Fruit fly (Drosophila melanogaster) whole organism, embryonic: ENCODE data around the gene CG34176.

Experiments
- CG10366 ChIP-seq: fragments of 200-800 bp; sonication (Bioruptor generic); IDR thresholded peaks from 2 replicates; pipeline ENCODE4 v1.3.6; 2022; ENCODE audit warnings: missing biosample characterization, missing genetic modification characterization
- CG12155 ChIP-seq: fragments of 200-800 bp; sonication (Bioruptor generic); optimal IDR thresholded peaks from 3 replicates; lab custom pipeline; 2016; ENCODE audit warnings: missing biosample characterization, missing genetic modification characterization
- CG15269 ChIP-seq: fragments of 200-800 bp; sonication (Bioruptor generic); optimal IDR thresholded peaks from 2 replicates; lab custom pipeline; 2018; ENCODE audit warnings: missing biosample characterization, mild to moderate bottlenecking, missing genetic modification characterization, moderate library complexity
- CG16863 ChIP-seq: fragments of 200-800 bp; sonication (Bioruptor generic); optimal IDR thresholded peaks from 3 replicates; lab custom pipeline; 2016; ENCODE audit warnings: missing biosample characterization, missing genetic modification characterization
- CG2116 ChIP-seq: fragments of 200-800 bp; sonication (Bioruptor generic); optimal IDR thresholded peaks from 3 replicates; lab custom pipeline; 2018; ENCODE audit warnings: missing biosample characterization, mild to moderate bottlenecking, missing genetic modification characterization
- CG2202 ChIP-seq: fragments of 200-800 bp; sonication (Bioruptor generic); optimal IDR thresholded peaks from 2 replicates; lab custom pipeline; 2018; ENCODE audit warnings: missing biosample characterization, mild to moderate bottlenecking, missing genetic modification characterization
- CG3281 ChIP-seq: fragments of 200-800 bp; sonication (Bioruptor generic); optimal IDR thresholded peaks from 3 replicates; lab custom pipeline; 2017; ENCODE audit warnings: missing biosample characterization, mild to moderate bottlenecking, missing genetic modification characterization
- CG3407 ChIP-seq: fragments of 200-800 bp; sonication (Bioruptor generic); optimal IDR thresholded peaks from 2 replicates; lab custom pipeline; 2018; ENCODE audit warnings: missing biosample characterization, mild to moderate bottlenecking, missing genetic modification characterization
- CG34376 ChIP-seq: fragments of 200-800 bp; sonication (Bioruptor generic); optimal IDR thresholded peaks from 2 replicates; lab custom pipeline; 2018; ENCODE audit warnings: missing biosample characterization, mild to moderate bottlenecking, missing genetic modification characterization
- CG6683 ChIP-seq: fragments of 200-800 bp; sonication (Bioruptor generic); optimal IDR thresholded peaks from 2 replicates; lab custom pipeline; 2017; ENCODE audit warnings: missing biosample characterization, mild to moderate bottlenecking, missing genetic modification characterization, missing genetic modification reagents
- CG7357 ChIP-seq: fragments of 200-800 bp; sonication (Bioruptor generic); IDR thresholded peaks from 3 replicates; pipeline ENCODE4 v1.3.6; 2022; ENCODE audit warnings: missing biosample characterization, missing genetic modification characterization
- CG7786 ChIP-seq: fragments of 200-800 bp; sonication (Bioruptor generic); optimal IDR thresholded peaks from 2 replicates; lab custom pipeline; 2016; ENCODE audit warnings: missing biosample characterization, missing genetic modification characterization
- CG8281 ChIP-seq: fragments of 200-800 bp; sonication (Bioruptor generic); optimal IDR thresholded peaks from 2 replicates; lab custom pipeline; 2018; ENCODE audit warnings: missing biosample characterization, mild to moderate bottlenecking, missing genetic modification characterization, moderate library complexity
- CG8359 ChIP-seq: fragments of 200-800 bp; sonication (Bioruptor generic); optimal IDR thresholded peaks from 2 replicates; lab custom pipeline; 2017; ENCODE audit warnings: missing biosample characterization, mild to moderate bottlenecking, missing genetic modification characterization, borderline replicate concordance
- CG9727 ChIP-seq: fragments of 200-800 bp; sonication (Bioruptor generic); optimal IDR thresholded peaks from 3 replicates; lab custom pipeline; 2017; ENCODE audit warnings: missing biosample characterization, mild to moderate bottlenecking, missing genetic modification characterization
- CG9876 ChIP-seq: fragments of 200-800 bp; sonication (Bioruptor generic); optimal IDR thresholded peaks from 2 replicates; lab custom pipeline; 2016; ENCODE audit warnings: missing biosample characterization, missing genetic modification characterization
- CrebB ChIP-seq: fragments of 200-800 bp; sonication (Bioruptor generic); optimal IDR thresholded peaks from 3 replicates; lab custom pipeline; 2018; ENCODE audit warnings: missing biosample characterization, mild to moderate bottlenecking, missing genetic modification characterization
- Dad ChIP-seq: fragments of 200-800 bp; sonication (Bioruptor generic); optimal IDR thresholded peaks from 3 replicates; lab custom pipeline; 2016; ENCODE audit warnings: missing biosample characterization, missing genetic modification characterization
- Dbx ChIP-seq: fragments of 200-800 bp; sonication (Bioruptor generic); IDR thresholded peaks from 3 replicates; pipeline ENCODE4 v1.3.6; 2022; ENCODE audit warnings: missing biosample characterization, missing genetic modification characterization
- Doc3 ChIP-seq: fragments of 200-800 bp; sonication (Bioruptor generic); IDR thresholded peaks from 3 replicates; pipeline ENCODE4 v1.3.6; 2022; ENCODE audit warnings: missing biosample characterization, missing genetic modification characterization; ENCODE audit not compliant: partially characterized antibody
- E2f1 ChIP-seq: fragments of 200-800 bp; sonication (Bioruptor generic); IDR thresholded peaks from 2 replicates; pipeline ENCODE4 v1.3.6; 2022; ENCODE audit warnings: missing biosample characterization, missing genetic modification characterization
- E2f2 ChIP-seq: fragments of 200-800 bp; sonication (Bioruptor generic); IDR thresholded peaks from 2 replicates; pipeline ENCODE4 v1.3.6; 2022; ENCODE audit warnings: missing biosample characterization, missing genetic modification characterization
- Gsc ChIP-seq: fragments of 200-800 bp; sonication (Bioruptor generic); IDR thresholded peaks from 2 replicates; pipeline ENCODE4 v1.3.6; 2022; ENCODE audit warnings: missing biosample characterization, missing genetic modification characterization
- HLH54F ChIP-seq: fragments of 200-800 bp; sonication (Bioruptor generic); optimal IDR thresholded peaks from 3 replicates; lab custom pipeline; 2016; ENCODE audit warnings: missing biosample characterization, missing genetic modification characterization
- HmgZ ChIP-seq: fragments of 200-800 bp; sonication (Bioruptor generic); optimal IDR thresholded peaks from 2 replicates; lab custom pipeline; 2018; ENCODE audit warnings: missing biosample characterization, mild to moderate bottlenecking, missing genetic modification characterization
- Lhr ChIP-seq: fragments of 200-800 bp; sonication (Bioruptor generic); optimal IDR thresholded peaks from 3 replicates; lab custom pipeline; 2017; ENCODE audit warnings: mild to moderate bottlenecking, missing biosample characterization, missing genetic modification reagents, missing genetic modification characterization
- Lpt ChIP-seq: fragments of >200 bp; optimal IDR thresholded peaks from 2 replicates; lab custom pipeline; 2018; ENCODE audit warnings: missing biosample characterization, missing genetic modification characterization
- Mes4 ChIP-seq: fragments of 200-800 bp; sonication (Bioruptor generic); optimal IDR thresholded peaks from 2 replicates; lab custom pipeline; 2016; ENCODE audit warnings: missing biosample characterization, missing genetic modification characterization
- Usf ChIP-seq: fragments of 200-800 bp; sonication (Bioruptor generic); optimal IDR thresholded peaks from 2 replicates; lab custom pipeline; 2017; ENCODE audit warnings: missing genotype, missing biosample characterization, missing genetic modification characterization
- ab ChIP-seq: fragments of 200-800 bp; sonication (Bioruptor generic); optimal IDR thresholded peaks from 2 replicates; lab custom pipeline; 2016; ENCODE audit warnings: missing biosample characterization, missing genetic modification characterization
- cato ChIP-seq: fragments of 200-800 bp; sonication (Bioruptor generic); optimal IDR thresholded peaks from 2 replicates; lab custom pipeline; 2016; ENCODE audit warnings: missing biosample characterization, missing genetic modification characterization, borderline replicate concordance
- cwo ChIP-seq: fragments of 200-800 bp; sonication (Bioruptor generic); optimal IDR thresholded peaks from 3 replicates; lab custom pipeline; 2017; ENCODE audit warnings: missing biosample characterization, missing genetic modification characterization, mild to moderate bottlenecking, moderate library complexity, missing genetic modification reagents
- danr ChIP-seq: fragments of 200-800 bp; sonication (Bioruptor generic); IDR thresholded peaks from 2 replicates; pipeline ENCODE4 v1.3.6; 2022; ENCODE audit warnings: missing biosample characterization, missing genetic modification characterization
- disco-r ChIP-seq: fragments of 200-800 bp; sonication (Bioruptor generic); optimal IDR thresholded peaks from 2 replicates; lab custom pipeline; 2016; ENCODE audit warnings: missing biosample characterization, missing genetic modification characterization
- esg ChIP-seq: fragments of 200-800 bp; sonication (Bioruptor generic); conservative IDR thresholded peaks from 2 replicates; pipeline ENCODE4 v1.3.6; 2022; ENCODE audit warnings: missing biosample characterization, missing genetic modification characterization
- fd102C ChIP-seq: fragments of 200-800 bp; sonication (Bioruptor generic); optimal IDR thresholded peaks from 2 replicates; lab custom pipeline; 2018; ENCODE audit warnings: missing biosample characterization, mild to moderate bottlenecking, missing genetic modification characterization, moderate library complexity
- gro ChIP-seq: fragments of 200-800 bp; sonication (Bioruptor generic); optimal IDR thresholded peaks from 2 replicates; lab custom pipeline; 2016; ENCODE audit warnings: missing biosample characterization, missing genetic modification characterization
- gt ChIP-seq: fragments of 200-800 bp; sonication (Bioruptor generic); IDR thresholded peaks from 2 replicates; pipeline ENCODE4 v1.3.6; 2022; ENCODE audit warnings: missing biosample characterization, missing genetic modification characterization
- hbn ChIP-seq: fragments of 200-800 bp; sonication (Bioruptor generic); IDR thresholded peaks from 2 replicates; pipeline ENCODE4 v1.3.6; 2022; ENCODE audit warnings: missing biosample characterization, missing genetic modification characterization; ENCODE audit not compliant: partially characterized antibody
- ind ChIP-seq: fragments of 200-800 bp; sonication (Bioruptor generic); optimal IDR thresholded peaks from 3 replicates; lab custom pipeline; 2016; ENCODE audit warnings: missing biosample characterization, missing genetic modification characterization
- kah ChIP-seq: fragments of 200-800 bp; sonication (Bioruptor generic); optimal IDR thresholded peaks from 2 replicates; lab custom pipeline; 2018; ENCODE audit warnings: missing biosample characterization, mild to moderate bottlenecking, missing genetic modification characterization
- lab ChIP-seq: fragments of 200-800 bp; sonication (Bioruptor generic); optimal IDR thresholded peaks from 3 replicates; lab custom pipeline; 2017; ENCODE audit warnings: missing biosample characterization, missing genetic modification characterization, mild to moderate bottlenecking, moderate library complexity, missing genetic modification reagents
- lilli ChIP-seq: fragments of 200-800 bp; sonication (Bioruptor generic); optimal IDR thresholded peaks from 3 replicates; lab custom pipeline; 2016; ENCODE audit warnings: missing biosample characterization, missing genetic modification characterization
- pfk ChIP-seq: fragments of 200-800 bp; sonication (Bioruptor generic); optimal IDR thresholded peaks from 2 replicates; lab custom pipeline; 2018; ENCODE audit warnings: missing biosample characterization, mild to moderate bottlenecking, missing genetic modification characterization, moderate library complexity
- pum ChIP-seq: fragments of 200-800 bp; sonication (Bioruptor generic); optimal IDR thresholded peaks from 2 replicates; lab custom pipeline; 2016; ENCODE audit warnings: missing biosample characterization, missing genetic modification characterization
- ranshi ChIP-seq: fragments of 200-800 bp; sonication (Bioruptor generic); IDR thresholded peaks from 2 replicates; pipeline ENCODE4 v1.3.6; 2022; ENCODE audit warnings: missing biosample characterization, missing genetic modification characterization
- sna ChIP-seq: fragments of 200-800 bp; sonication (Bioruptor generic); IDR thresholded peaks from 2 replicates; pipeline ENCODE4 v1.3.6; 2022; ENCODE audit warnings: missing biosample characterization, missing genetic modification characterization; ENCODE audit not compliant: partially characterized antibody
- vnd ChIP-seq: fragments of 200-800 bp; sonication (Bioruptor generic); IDR thresholded peaks from 3 replicates; pipeline ENCODE4 v1.3.6; 2022; ENCODE audit warnings: missing biosample characterization, missing genetic modification characterization; ENCODE audit not compliant: partially characterized antibody
- wdn ChIP-seq: fragments of 200-800 bp; sonication (Bioruptor generic); IDR thresholded peaks from 2 replicates; pipeline ENCODE4 v1.3.6; 2022; ENCODE audit warnings: missing biosample characterization, missing genetic modification characterization
- wor ChIP-seq: fragments of 200-800 bp; sonication (Bioruptor generic); IDR thresholded peaks from 2 replicates; pipeline ENCODE4 v1.3.6; 2022; ENCODE audit warnings: missing biosample characterization, missing genetic modification characterization

CG34176 gene

dm6 chr2L:4045185-4045814 lies 41.4 kb downstream of the CG34176 start (continued):
- TF ChIP-seq pum (GFP tag; lab: Kevin White, UChicago) (peak; percentile 40), gro (GFP tag; lab: Kevin White, UChicago) (no peak), CG10366 (GFP tag; lab: Robert Waterston, UW) (peak; percentile 45), Dbx (GFP tag; lab: Robert Waterston, UW) (no peak), ind (GFP tag; lab: Kevin White, UChicago) (peak; percentile 17), danr (0 out of 2 replicates have a peak, but pooled peaks have one; percentile 24), CrebB (tag; lab: Kevin White, UChicago) (no peak), cwo (GFP tag; lab: Kevin White, UChicago) (peak; percentile 27), wor (GFP tag; lab: Robert Waterston, UW) (peak; percentile 69), CG8281 (tag; lab: Kevin White, UChicago) (no peak), CG6683 (GFP tag; lab: Kevin White, UChicago) (no peak), vnd (GFP tag; lab: Robert Waterston, UW) (no peak), CG15269 (tag; lab: Kevin White, UChicago) (no peak), CG7357 (GFP tag; lab: Robert Waterston, UW) (peak; percentile 21; the same call in 1 of the 3 replicates), gt (GFP tag; lab: Robert Waterston, UW) (no peak), esg (peak; percentile 25; the same call in 1 of the 2 replicates), Lhr (GFP tag; lab: Kevin White, UChicago) (peak; percentile 43), CG34376 (GFP tag; lab: Kevin White, UChicago) (no peak), pfk (GFP tag; lab: Kevin White, UChicago) (no peak), HLH54F (GFP tag; lab: Kevin White, UChicago) (no peak), CG8359 (GFP tag; lab: Kevin White, UChicago) (peak; percentile 40), Gsc (GFP tag; lab: Robert Waterston, UW) (0 out of 2 replicates have a peak, but pooled peaks have one; percentile 15), CG3281 (GFP tag; lab: Kevin White, UChicago) (no peak), CG3407 (GFP tag; lab: Kevin White, UChicago) (peak; percentile 75), CG2116 (peak; percentile 14), Usf (GFP tag; lab: Kevin White, UChicago) (no peak), E2f1 (GFP tag; lab: Robert Waterston, UW) (0 out of 2 replicates have a peak, but pooled peaks have one; percentile 48), Doc3 (GFP tag; lab: Robert Waterston, UW) (no peak), CG2202 (tag; lab: Kevin White, UChicago) (peak; percentile 80), wdn (GFP tag; lab: Robert Waterston, UW) (no peak), Mes4 (GFP tag; lab: Kevin White, UChicago) (peak; percentile 63), lilli (GFP tag; lab: Kevin White, UChicago) (peak; percentile 16), Lpt (no peak), CG7786 (GFP tag; lab: Kevin White, UChicago) (peak; percentile 49), CG16863 (peak; percentile 54), HmgZ (tag; lab: Kevin White, UChicago) (no peak), sna (GFP tag; lab: Robert Waterston, UW) (no peak), CG12155 (GFP tag; lab: Kevin White, UChicago) (peak; percentile 2), fd102C (GFP tag; lab: Kevin White, UChicago) (no peak), lab (GFP tag; lab: Kevin White, UChicago) (peak; percentile 20), CG9876 (GFP tag; lab: Kevin White, UChicago) (no peak), cato (GFP tag; lab: Kevin White, UChicago) (peak; percentile 44), ab (GFP tag; lab: Kevin White, UChicago) (no peak), CG9727 (GFP tag; lab: Kevin White, UChicago) (peak; percentile 69), disco-r (peak; percentile 17), ranshi (peak; percentile 62; the same call in 1 of the 2 replicates), E2f2 (peak; percentile 26; the same call in 1 of the 2 replicates), hbn (no peak), Dad (GFP tag; lab: Kevin White, UChicago) (no peak), kah (GFP tag; lab: Kevin White, UChicago) (peak; percentile 3)
